Worm (Caenorhabditis elegans) whole organism, L4 larva: ENCODE measurements around the gene exos-2.

Experiments used
- aly-2 ChIP-seq: sonication (generic microtip); optimal IDR thresholded peaks from 2 replicates; lab custom pipeline; 2018; ENCODE audit warnings: missing biosample characterization, missing genetic modification characterization
- ama-1 ChIP-seq: fragments of 150-350 bp; optimal IDR thresholded peaks from 2 replicates; lab custom pipeline; 2014; ENCODE audit warnings: inconsistent platforms, mixed read lengths
- ces-1 ChIP-seq: fragments of 150-350 bp; sonication (generic microtip); optimal IDR thresholded peaks from 4 replicates; lab custom pipeline; 2014; ENCODE audit warnings: missing biosample characterization, missing genetic modification reagents, missing genetic modification characterization
- daf-12 ChIP-seq: fragments of 150-350 bp; optimal IDR thresholded peaks from 2 replicates; lab custom pipeline; 2014; ENCODE audit warnings: missing biosample characterization, missing genetic modification reagents, missing genetic modification characterization
- lin-15B ChIP-seq: fragments of 150-350 bp; sonication (generic microtip); optimal IDR thresholded peaks from 3 replicates; lab custom pipeline; 2014; ENCODE audit warnings: missing biosample characterization, missing genetic modification characterization
- mdl-1 ChIP-seq, 2 experiments: fragments of 150-350 bp in 1 of 2; sonication (generic microtip) in 1 of 2; optimal IDR thresholded peaks; 2 replicates each; lab custom pipeline; 2014 to 2017; ENCODE audit warnings: missing biosample characterization in 2 of 2, missing genetic modification characterization in 2 of 2
- nhr-11 ChIP-seq: fragments of 150-350 bp; optimal IDR thresholded peaks from 2 replicates; lab custom pipeline; 2014; ENCODE audit warnings: missing biosample characterization, missing genetic modification characterization
- set-16 ChIP-seq: fragments of 200-800 bp; sonication (Bioruptor generic); IDR thresholded peaks from 2 replicates; pipeline ENCODE4 v1.3.6; 2022; ENCODE audit warnings: missing genetic modification reagents, missing genetic modification characterization, missing compliant biosample characterization
- vab-7 ChIP-seq: fragments of 200-800 bp; sonication (Bioruptor generic); IDR thresholded peaks from 2 replicates; pipeline ENCODE4 v1.3.6; 2022; ENCODE audit warnings: missing genetic modification reagents, missing genetic modification characterization, missing compliant biosample characterization
- zag-1 ChIP-seq: fragments of 150-350 bp; optimal IDR thresholded peaks from 2 replicates; lab custom pipeline; 2014; ENCODE audit warnings: missing biosample characterization, missing genetic modification characterization
- ztf-11 ChIP-seq: fragments of 150-350 bp; optimal IDR thresholded peaks from 2 replicates; lab custom pipeline; 2014; ENCODE audit warnings: missing biosample characterization, missing genetic modification characterization

ce11 chrIV:6366032-6366431 is 49.2 kb upstream of the exos-2 start:
- no peak for TF ChIP-seq lin-15B (tag; lab: Kevin White, UChicago)
- TF ChIP-seq ztf-11 (tag; lab: Kevin White, UChicago), result no peak
- peak; percentile 61 for TF ChIP-seq ces-1 (GFP tag; lab: Kevin White, UChicago)
- TF ChIP-seq zag-1 (tag; lab: Kevin White, UChicago), result no peak
- TF ChIP-seq daf-12 (tag; lab: Kevin White, UChicago), result no peak
- TF ChIP-seq mdl-1 (tag; optimal IDR thresholded peaks at IDR 0.05; lab: Kevin White, UChicago), result no peak
- TF ChIP-seq aly-2, result no peak
- no peak for TF ChIP-seq nhr-11 (tag; lab: Kevin White, UChicago)
- TF ChIP-seq vab-7 (GFP tag; lab: Robert Waterston, UW), result no peak
- no peak for TF ChIP-seq ama-1 (lab: Kevin White, UChicago)
- no peak for TF ChIP-seq set-16 (GFP tag; lab: Robert Waterston, UW)
